Fruit fly (Drosophila melanogaster): ENCODE measurements around the gene CG5708.

dm6 chr2L:10226724-10227407 is at the start of gene CG5708:
- TF ChIP-seq CG8478 (optimal IDR thresholded peaks at IDR 0.05) (no peak), CTCF (optimal IDR thresholded peaks at IDR 0.05) (no peak)
